Fruit fly (Drosophila melanogaster) S2 (cell line): ENCODE data around the gene CG42795.

ENCODE experiments used
- CG8478 ChIP-seq: fragments of >200 bp; optimal IDR thresholded peaks from 2 replicates; lab custom pipeline; 2018
- CTCF ChIP-seq, 2 experiments: fragments of >200 bp; optimal IDR thresholded peaks; 2 replicates each; lab custom pipeline; 2018

- TF ChIP-seq CTCF (optimal IDR thresholded peaks at IDR 0.05; lab: Kevin White, UChicago) = no peak
- TF ChIP-seq CG8478 (lab: Kevin White, UChicago) = no peak
Observed at dm6 chr3R:10227990-10228389, 2.5 kb downstream of the CG42795 start.
